Fruit fly (Drosophila melanogaster) whole organism, embryonic: ENCODE data around the gene Dph3.

ENCODE experiments used
- Atf6 ChIP-seq: fragments of 200-800 bp; sonication (Bioruptor generic); IDR thresholded peaks from 2 replicates; pipeline ENCODE4 v1.3.6; 2022; ENCODE audit warnings: missing biosample characterization, missing genetic modification characterization
- B-H1 ChIP-seq: fragments of 200-800 bp; sonication (Bioruptor generic); IDR thresholded peaks from 3 replicates; pipeline ENCODE4 v1.3.6; 2022; ENCODE audit warnings: missing biosample characterization, missing genetic modification characterization
- CG10366 ChIP-seq: fragments of 200-800 bp; sonication (Bioruptor generic); IDR thresholded peaks from 2 replicates; pipeline ENCODE4 v1.3.6; 2022; ENCODE audit warnings: missing biosample characterization, missing genetic modification characterization
- CG11247 ChIP-seq: fragments of 200-800 bp; sonication (Bioruptor generic); IDR thresholded peaks from 2 replicates; pipeline ENCODE4 v1.3.6; 2022; ENCODE audit warnings: missing biosample characterization, missing genetic modification characterization
- CG13624 ChIP-seq: fragments of 200-800 bp; sonication (Bioruptor generic); optimal IDR thresholded peaks from 2 replicates; lab custom pipeline; 2016; ENCODE audit warnings: missing biosample characterization, missing genetic modification characterization
- CG14014 ChIP-seq: fragments of 200-800 bp; sonication (Bioruptor generic); IDR thresholded peaks from 2 replicates; pipeline ENCODE4 v1.3.6; 2022; ENCODE audit warnings: missing biosample characterization, missing genetic modification characterization
- CG15514 ChIP-seq: fragments of 200-800 bp; sonication (Bioruptor generic); optimal IDR thresholded peaks from 3 replicates; lab custom pipeline; 2017; ENCODE audit warnings: missing biosample characterization, missing genetic modification characterization, mild to moderate bottlenecking, moderate library complexity, missing genetic modification reagents
- CG17385 ChIP-seq: fragments of 200-800 bp; sonication (Bioruptor generic); optimal IDR thresholded peaks from 3 replicates; lab custom pipeline; 2018; ENCODE audit warnings: missing biosample characterization, mild to moderate bottlenecking, missing genetic modification characterization
- CG18599 ChIP-seq: fragments of 200-800 bp; sonication (Bioruptor generic); optimal IDR thresholded peaks from 3 replicates; lab custom pipeline; 2017; ENCODE audit warnings: missing biosample characterization, missing genetic modification characterization, mild to moderate bottlenecking, moderate library complexity, missing genetic modification reagents
- CG2120 ChIP-seq: fragments of 200-800 bp; sonication (Bioruptor generic); optimal IDR thresholded peaks from 3 replicates; lab custom pipeline; 2016; ENCODE audit warnings: missing biosample characterization, missing genetic modification characterization
- CG2712 ChIP-seq: fragments of 200-800 bp; optimal IDR thresholded peaks from 3 replicates; lab custom pipeline; 2019; ENCODE audit warnings: missing biosample characterization, mild to moderate bottlenecking, missing genetic modification characterization, moderate library complexity
- CG31224 ChIP-seq: fragments of 200-800 bp; sonication (Bioruptor generic); IDR thresholded peaks from 2 replicates; pipeline ENCODE4 v1.3.6; 2022; ENCODE audit warnings: missing biosample characterization, missing genetic modification characterization
- CG34376 ChIP-seq: fragments of 200-800 bp; sonication (Bioruptor generic); optimal IDR thresholded peaks from 2 replicates; lab custom pipeline; 2018; ENCODE audit warnings: missing biosample characterization, mild to moderate bottlenecking, missing genetic modification characterization
- CG34422 ChIP-seq: fragments of 200-800 bp; sonication (Bioruptor generic); IDR thresholded peaks from 3 replicates; pipeline ENCODE4 v1.3.6; 2022; ENCODE audit warnings: missing biosample characterization, missing genetic modification characterization
- CG6175 ChIP-seq: fragments of 200-800 bp; sonication (Bioruptor generic); IDR thresholded peaks from 3 replicates; pipeline ENCODE4 v1.3.6; 2022; ENCODE audit warnings: missing biosample characterization, missing genetic modification characterization
- CG6765 ChIP-seq: fragments of 200-800 bp; sonication (Bioruptor generic); optimal IDR thresholded peaks from 3 replicates; lab custom pipeline; 2017; ENCODE audit warnings: missing biosample characterization, mild to moderate bottlenecking, missing genetic modification characterization
- CG7928 ChIP-seq: fragments of 200-800 bp; sonication (Bioruptor generic); optimal IDR thresholded peaks from 2 replicates; lab custom pipeline; 2017; ENCODE audit warnings: missing biosample characterization, mild to moderate bottlenecking, missing genetic modification characterization
- CG7987 ChIP-seq: fragments of 200-800 bp; sonication (Bioruptor generic); optimal IDR thresholded peaks from 2 replicates; lab custom pipeline; 2018; ENCODE audit warnings: missing biosample characterization, mild to moderate bottlenecking, missing genetic modification characterization, moderate library complexity
- Dad ChIP-seq: fragments of 200-800 bp; sonication (Bioruptor generic); optimal IDR thresholded peaks from 3 replicates; lab custom pipeline; 2016; ENCODE audit warnings: missing biosample characterization, missing genetic modification characterization
- Deaf1 ChIP-seq: fragments of 200-800 bp; optimal IDR thresholded peaks from 3 replicates; lab custom pipeline; 2019; ENCODE audit warnings: missing biosample characterization, mild to moderate bottlenecking, missing genetic modification characterization, moderate library complexity
- Dfd ChIP-seq, 2 experiments: fragments of >200 bp; optimal IDR thresholded peaks; 2 replicates each; lab custom pipeline; 2017; ENCODE audit warnings: missing biosample characterization in 2 of 2, missing genetic modification characterization in 2 of 2
- Drgx ChIP-seq: fragments of 200-800 bp; sonication (Bioruptor generic); IDR thresholded peaks from 2 replicates; pipeline ENCODE4 v1.3.6; 2022; ENCODE audit warnings: missing biosample characterization, missing genetic modification characterization
- Fer3 ChIP-seq: fragments of 200-800 bp; sonication (Bioruptor generic); optimal IDR thresholded peaks from 2 replicates; lab custom pipeline; 2018; ENCODE audit warnings: missing biosample characterization, mild to moderate bottlenecking, missing genetic modification characterization, moderate library complexity
- GATAe ChIP-seq: fragments of 200-800 bp; sonication (Bioruptor generic); conservative IDR thresholded peaks from 2 replicates; pipeline ENCODE4 v1.3.6; 2022; ENCODE audit warnings: missing biosample characterization, missing genetic modification characterization
- Hey ChIP-seq: fragments of 200-800 bp; sonication (Bioruptor generic); optimal IDR thresholded peaks from 3 replicates; lab custom pipeline; 2018; ENCODE audit warnings: missing biosample characterization, mild to moderate bottlenecking, missing genetic modification characterization
- Hmr ChIP-seq: fragments of 200-800 bp; sonication (Bioruptor generic); optimal IDR thresholded peaks from 3 replicates; lab custom pipeline; 2017; ENCODE audit warnings: mild to moderate bottlenecking, missing biosample characterization, missing genetic modification reagents, missing genetic modification characterization
- Hr78 ChIP-seq, 2 experiments: fragments of 200-800 bp in 1 of 2; fragments of >200 bp in 1 of 2; sonication (Bioruptor generic) in 1 of 2; optimal IDR thresholded peaks; 2 replicates each; lab custom pipeline; 2017 to 2019; ENCODE audit warnings: missing biosample characterization in 2 of 2, missing genetic modification characterization in 2 of 2, mild to moderate bottlenecking in 1 of 2, moderate library complexity in 1 of 2
- Med ChIP-seq: fragments of 200-800 bp; sonication (Bioruptor generic); peaks from one replicate; lab custom pipeline; 2016; ENCODE audit warnings: missing biosample characterization, missing genetic modification characterization, mild to moderate bottlenecking, inconsistent platforms, moderate library complexity
- Pdp1 ChIP-seq, 2 experiments: fragments of 200-800 bp; sonication (Bioruptor generic); optimal IDR thresholded peaks; 3 replicates each; lab custom pipeline; 2016; ENCODE audit warnings: missing biosample characterization in 2 of 2, missing genetic modification characterization in 2 of 2, mild to moderate bottlenecking in 1 of 2, moderate library complexity in 1 of 2
- ato ChIP-seq: fragments of 200-800 bp; sonication (Bioruptor generic); IDR thresholded peaks from 2 replicates; pipeline ENCODE4 v1.3.6; 2022; ENCODE audit warnings: missing biosample characterization, missing genetic modification characterization; ENCODE audit not compliant: partially characterized antibody
- bigmax ChIP-seq: fragments of 200-800 bp; sonication (Bioruptor generic); optimal IDR thresholded peaks from 2 replicates; lab custom pipeline; 2018; ENCODE audit warnings: missing biosample characterization, mild to moderate bottlenecking, missing genetic modification characterization
- ci ChIP-seq: fragments of 200-800 bp; sonication (Bioruptor generic); IDR thresholded peaks from 3 replicates; pipeline ENCODE4 v1.3.6; 2022; ENCODE audit warnings: missing biosample characterization, missing genetic modification characterization
- cwo ChIP-seq: fragments of 200-800 bp; sonication (Bioruptor generic); optimal IDR thresholded peaks from 3 replicates; lab custom pipeline; 2017; ENCODE audit warnings: missing biosample characterization, missing genetic modification characterization, mild to moderate bottlenecking, moderate library complexity, missing genetic modification reagents
- da ChIP-seq: fragments of 200-800 bp; sonication (Bioruptor generic); optimal IDR thresholded peaks from 2 replicates; lab custom pipeline; 2016; ENCODE audit warnings: missing biosample characterization, missing genetic modification characterization
- ftz-f1 ChIP-seq: fragments of 200-800 bp; sonication (Bioruptor generic); optimal IDR thresholded peaks from 2 replicates; lab custom pipeline; 2016; ENCODE audit warnings: missing biosample characterization, missing genetic modification characterization
- gem ChIP-seq: fragments of 200-800 bp; sonication (Bioruptor generic); optimal IDR thresholded peaks from 2 replicates; lab custom pipeline; 2019; ENCODE audit warnings: missing biosample characterization, mild to moderate bottlenecking, missing genetic modification characterization, moderate library complexity
- grn ChIP-seq: fragments of 200-800 bp; sonication (Bioruptor generic); optimal IDR thresholded peaks from 3 replicates; lab custom pipeline; 2017; ENCODE audit warnings: missing biosample characterization, missing genetic modification characterization
- luna ChIP-seq: fragments of 200-800 bp; sonication (Bioruptor generic); optimal IDR thresholded peaks from 2 replicates; lab custom pipeline; 2016; ENCODE audit warnings: missing biosample characterization, missing genetic modification characterization
- otp ChIP-seq: fragments of 200-800 bp; sonication (Bioruptor generic); IDR thresholded peaks from 3 replicates; pipeline ENCODE4, ENCODE4 v1.3.6; 2022; ENCODE audit warnings: missing biosample characterization, missing genetic modification characterization
- pb ChIP-seq: fragments of 200-800 bp; sonication (Bioruptor generic); optimal IDR thresholded peaks from 3 replicates; lab custom pipeline; 2016; ENCODE audit warnings: missing biosample characterization, missing genetic modification characterization
- pho ChIP-seq: fragments of 200-800 bp; sonication (Bioruptor generic); optimal IDR thresholded peaks from 2 replicates; lab custom pipeline; 2016; ENCODE audit warnings: missing biosample characterization, missing genetic modification characterization
- pum ChIP-seq: fragments of 200-800 bp; sonication (Bioruptor generic); optimal IDR thresholded peaks from 2 replicates; lab custom pipeline; 2016; ENCODE audit warnings: missing biosample characterization, missing genetic modification characterization
- salm ChIP-seq: fragments of 200-800 bp; sonication (Bioruptor generic); optimal IDR thresholded peaks from 2 replicates; lab custom pipeline; 2018; ENCODE audit warnings: missing biosample characterization, mild to moderate bottlenecking, missing genetic modification characterization
- sd ChIP-seq: fragments of 200-800 bp; sonication (Bioruptor generic); optimal IDR thresholded peaks from 3 replicates; lab custom pipeline; 2018; ENCODE audit warnings: missing biosample characterization, mild to moderate bottlenecking, missing genetic modification characterization, moderate library complexity
- sob ChIP-seq: fragments of 200-800 bp; sonication (Bioruptor generic); IDR thresholded peaks from 2 replicates; pipeline ENCODE4 v1.3.6; 2022; ENCODE audit warnings: missing biosample characterization, missing genetic modification characterization
- sug ChIP-seq: fragments of 200-800 bp; optimal IDR thresholded peaks from 2 replicates; lab custom pipeline; 2019; ENCODE audit warnings: missing biosample characterization, mild to moderate bottlenecking, missing genetic modification characterization, moderate library complexity
- vnd ChIP-seq: fragments of 200-800 bp; sonication (Bioruptor generic); IDR thresholded peaks from 3 replicates; pipeline ENCODE4 v1.3.6; 2022; ENCODE audit warnings: missing biosample characterization, missing genetic modification characterization; ENCODE audit not compliant: partially characterized antibody
- vvl ChIP-seq: fragments of 200-800 bp; sonication (Bioruptor generic); IDR thresholded peaks from 2 replicates; pipeline ENCODE4 v1.3.6; 2022; ENCODE audit warnings: missing biosample characterization, missing genetic modification characterization

Dph3 gene

dm6 chr3R:11198062-11198472, 33.6 kb upstream of the Dph3 start (continued):
- TF ChIP-seq sug (tag; lab: Kevin White, UChicago) (peak; percentile 52), ci (GFP tag; lab: Robert Waterston, UW) (peak; percentile 60; the same call in 2 of the 3 replicates), CG7928 (no peak), ato (GFP tag; lab: Robert Waterston, UW) (no peak), cwo (GFP tag; lab: Kevin White, UChicago) (peak; percentile 79), Dad (GFP tag; lab: Kevin White, UChicago) (peak; percentile 18), CG17385 (GFP tag; lab: Kevin White, UChicago) (peak; percentile 3), CG6175 (GFP tag; lab: Robert Waterston, UW) (0 out of 3 replicates have a peak, but pooled peaks have one; percentile 23), CG7987 (peak; percentile 23), salm (tag; lab: Kevin White, UChicago) (no peak), bigmax (no peak), Med (GFP tag; lab: Kevin White, UChicago) (peak; percentile 92), CG2712 (tag; lab: Kevin White, UChicago) (no peak), Dfd (GFP tag; optimal IDR thresholded peaks at IDR 0.05; lab: Kevin White, UChicago) (no peak), Drgx (GFP tag; lab: Robert Waterston, UW) (peak; percentile 47; the same call in 1 of the 2 replicates), CG10366 (no peak), CG15514 (GFP tag; lab: Kevin White, UChicago) (peak; percentile 11), CG34422 (GFP tag; lab: Robert Waterston, UW) (peak; percentile 41; the same call in 1 of the 3 replicates), ftz-f1 (GFP tag; lab: Kevin White, UChicago) (peak; percentile 54), CG18599 (GFP tag; lab: Kevin White, UChicago) (peak; percentile 21), pum (no peak), otp (GFP tag; lab: Robert Waterston, UW) (0 out of 3 replicates have a peak, but pooled peaks have one; percentile 8), CG14014 (GFP tag; lab: Robert Waterston, UW) (peak; percentile 46; the same call in 1 of the 2 replicates), Atf6 (GFP tag; lab: Robert Waterston, UW) (no peak), Pdp1 (GFP tag; optimal IDR thresholded peaks at IDR 0.05; lab: Kevin White, UChicago) (peak in 1 of 2 experiments; percentile 92), pb (GFP tag; lab: Kevin White, UChicago) (no peak), Fer3 (tag; lab: Kevin White, UChicago) (peak; percentile 12), vvl (GFP tag; lab: Robert Waterston, UW) (peak; percentile 46; the same call in 1 of the 2 replicates), Hmr (peak; percentile 17), CG13624 (peak; percentile 12)

- TF ChIP-seq cwo (GFP tag; lab: Kevin White, UChicago): peak; percentile 86
- TF ChIP-seq B-H1 (GFP tag; lab: Robert Waterston, UW): no peak
- peak in 1 of 2 experiments; percentile 59 for TF ChIP-seq Hr78 (GFP tag; optimal IDR thresholded peaks at IDR 0.05; lab: Kevin White, UChicago)
- peak; percentile 12 for TF ChIP-seq CG6765 (GFP tag; lab: Kevin White, UChicago)
- peak; percentile 97 for TF ChIP-seq sug (tag; lab: Kevin White, UChicago)
- 0 out of 2 replicates have a peak, but pooled peaks have one; percentile 9 for TF ChIP-seq sob (GFP tag; lab: Robert Waterston, UW)
- TF ChIP-seq grn: peak; percentile 87
- peak; percentile 41 for TF ChIP-seq gem (tag; lab: Kevin White, UChicago)
- 0 out of 2 replicates have a peak, but pooled peaks have one; percentile 29 for TF ChIP-seq CG11247 (GFP tag; lab: Robert Waterston, UW)
- peak; percentile 21; the same call in 1 of the 2 replicates for TF ChIP-seq GATAe (GFP tag; lab: Robert Waterston, UW)
- peak; percentile 64 for TF ChIP-seq CG34376 (GFP tag; lab: Kevin White, UChicago)
- TF ChIP-seq luna (GFP tag; lab: Kevin White, UChicago): no peak
- no peak for TF ChIP-seq da
- peak in 1 of 2 experiments; percentile 84 for TF ChIP-seq Pdp1 (GFP tag; optimal IDR thresholded peaks at IDR 0.05; lab: Kevin White, UChicago)
- no peak for TF ChIP-seq pho (GFP tag; lab: Kevin White, UChicago)
- TF ChIP-seq Hey: peak; percentile 83
- peak; percentile 82 for TF ChIP-seq sd (tag; lab: Kevin White, UChicago)
- no peak for TF ChIP-seq CG2120 (GFP tag; lab: Kevin White, UChicago)
- TF ChIP-seq salm (tag; lab: Kevin White, UChicago): peak; percentile 11
- TF ChIP-seq vnd (GFP tag; lab: Robert Waterston, UW): 0 out of 3 replicates have a peak, but pooled peaks have one; percentile 31
- peak; percentile 23 for TF ChIP-seq Deaf1 (tag; lab: Kevin White, UChicago)
- peak; percentile 74 for TF ChIP-seq CG31224 (GFP tag; lab: Robert Waterston, UW)
These were observed 32.4 kb upstream of the Dph3 start for dm6 chr3R:11199227-11199835.
